Worm (Caenorhabditis elegans) whole organism, L1 larva: ENCODE results near the gene znf-593.

Source experiments
- C16A3.4 ChIP-seq: fragments of 150-350 bp; optimal IDR thresholded peaks from 2 replicates; lab custom pipeline; 2014; ENCODE audit warnings: missing biosample characterization, missing genetic modification characterization
- ama-1 ChIP-seq: fragments of 150-350 bp; optimal IDR thresholded peaks from 2 replicates; lab custom pipeline; 2014
- egl-27 ChIP-seq, 2 experiments: fragments of 150-350 bp in 1 of 2; sonication (generic microtip); optimal IDR thresholded peaks; 3 replicates each; lab custom pipeline; 2017 to 2018; ENCODE audit warnings: missing biosample characterization in 2 of 2, missing genetic modification characterization in 2 of 2, missing genetic modification reagents in 2 of 2
- nhr-85 ChIP-seq: sonication (generic microtip); peaks from one replicate; lab custom pipeline; 2016; ENCODE audit warnings: missing genetic modification characterization, inconsistent platforms, missing compliant biosample characterization
- ztf-4 ChIP-seq: fragments of 150-350 bp; optimal IDR thresholded peaks from 2 replicates; lab custom pipeline; 2014; ENCODE audit warnings: missing biosample characterization, missing genetic modification characterization

DNA sequence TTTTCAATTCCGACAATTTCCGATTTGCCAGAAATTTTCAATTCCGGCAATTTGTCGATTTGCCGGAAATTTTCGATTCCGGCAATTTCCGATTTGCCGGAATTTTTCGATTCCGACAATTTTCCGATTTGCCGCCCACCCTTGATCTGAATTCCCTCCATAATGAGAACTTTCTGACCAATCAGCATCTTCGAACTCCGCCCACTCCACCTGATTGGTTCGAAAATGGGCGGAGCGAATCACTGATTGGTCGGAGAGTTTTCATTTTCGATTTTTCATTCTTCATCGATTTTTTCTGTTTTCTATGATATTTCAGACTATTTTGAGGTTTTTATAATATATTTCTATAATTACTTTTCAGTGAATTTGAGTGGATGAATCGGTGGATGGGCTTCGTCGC, 35.6 kb upstream of the znf-593 start:
- TF ChIP-seq ama-1 (no peak), egl-27 (tag; optimal IDR thresholded peaks at IDR 0.05; lab: Kevin White, UChicago) (no peak), ztf-4 (no peak), nhr-85 (tag; lab: Kevin White, UChicago) (no peak), C16A3.4 (tag; lab: Kevin White, UChicago) (no peak)
